Worm (Caenorhabditis elegans): ENCODE results near the gene F58H1.3.

DNA sequence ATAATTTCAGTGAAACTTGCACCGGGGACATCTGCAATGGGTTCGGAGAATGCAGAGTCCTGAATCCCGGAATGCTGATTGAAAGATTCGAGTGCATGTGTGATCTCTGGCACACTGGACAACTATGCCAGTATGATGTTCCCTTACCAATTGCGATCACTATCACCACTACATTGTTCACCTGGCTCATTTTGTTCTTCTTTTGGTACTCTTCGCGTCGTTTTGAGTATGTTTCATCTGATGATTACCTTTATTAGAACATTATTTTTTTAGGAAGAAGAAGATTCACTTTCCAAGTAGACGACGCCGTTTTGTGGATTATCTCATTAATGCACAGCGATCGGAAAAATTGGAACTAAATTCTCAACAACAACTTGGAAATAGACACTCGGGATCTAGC lies 10.0 kb downstream of the F58H1.3 start:
- no peak for TF ChIP-seq snpc-1.1 (tag; optimal IDR thresholded peaks at IDR 0.05; ENCODE audit: insufficient read depth)
- TF ChIP-seq dpl-1 (GFP tag; optimal IDR thresholded peaks at IDR 0.05) = no peak
- no peak for TF ChIP-seq hlh-26 (GFP tag; conservative IDR thresholded peaks at IDR 0.05)
- no peak for TF ChIP-seq pha-4 (tag; optimal IDR thresholded peaks at IDR 0.05)
- no peak for TF ChIP-seq T07F8.4 (tag; optimal IDR thresholded peaks at IDR 0.05)
- TF ChIP-seq nfyb-1 (GFP tag; IDR thresholded peaks at IDR 0.05) = no peak
- TF ChIP-seq madf-8 (GFP tag; conservative IDR thresholded peaks at IDR 0.05) = no peak
- TF ChIP-seq somi-1 (GFP tag; optimal IDR thresholded peaks at IDR 0.05) = no peak
- no peak for TF ChIP-seq mel-28 (tag; optimal IDR thresholded peaks at IDR 0.05; ENCODE audit: borderline replicate concordance)
